ENCODE assay signal across 1 worm cellular context in the genomic region with DNA sequence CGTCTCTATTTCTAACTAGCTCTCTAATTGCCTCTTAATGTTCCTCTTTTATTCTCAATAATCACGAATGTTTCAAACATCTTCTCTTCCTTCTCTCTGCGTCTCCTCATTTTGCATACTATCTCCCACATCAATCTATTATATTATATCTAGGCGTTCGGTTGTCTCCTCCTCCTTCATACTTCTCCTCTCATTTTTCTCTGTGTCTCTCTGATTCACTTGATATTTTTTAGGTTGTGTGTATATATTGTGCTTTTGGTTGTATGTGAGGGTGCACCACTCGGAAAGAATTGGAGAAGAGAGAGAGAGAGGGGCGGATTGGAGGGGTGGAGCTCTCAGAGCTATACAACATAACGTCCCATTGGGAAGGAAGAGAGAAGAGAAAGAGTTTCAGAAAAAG.
A peak's percentile ranks its signal among the peaks of the same experiment; 100 is the strongest.
TF ChIP-seq lines count a peak whose summit lies in the region.

No protein-coding gene starts in this region.

TF ChIP-seq in whole organism, L2 larva, 48 proteins besides CTCF, POLR2A, EP300 and RAD21 (continued from another document):
- TF ChIP-seq blmp-1 (tag; optimal IDR thresholded peaks at IDR 0.05; lab: Kevin White, UChicago; ENCODE audit: insufficient read depth) = no peak
- TF ChIP-seq gmeb-1 (tag; optimal IDR thresholded peaks at IDR 0.05; lab: Kevin White, UChicago) = no peak
- TF ChIP-seq elt-3 (tag; optimal IDR thresholded peaks at IDR 0.05; lab: Kevin White, UChicago) = no peak
- peak; percentile 44 for TF ChIP-seq C34F6.9 (tag; optimal IDR thresholded peaks at IDR 0.05; lab: Kevin White, UChicago)
- TF ChIP-seq sma-3 (GFP tag; optimal IDR thresholded peaks at IDR 0.05; lab: Kevin White, UChicago) = no peak
- TF ChIP-seq aly-2 (tag; optimal IDR thresholded peaks at IDR 0.05; lab: Kevin White, UChicago) = no peak
- TF ChIP-seq lsy-2 (tag; optimal IDR thresholded peaks at IDR 0.05; lab: Kevin White, UChicago) = peak in 1 of 2 experiments; percentile 29
- no peak for TF ChIP-seq peb-1 (tag; optimal IDR thresholded peaks at IDR 0.05; lab: Kevin White, UChicago)
- no peak for TF ChIP-seq crh-2 (tag; optimal IDR thresholded peaks at IDR 0.05; lab: Kevin White, UChicago)
